Fruit fly (Drosophila melanogaster) whole organism, embryonic: ENCODE results near the gene Atg13.

Experiments used
- Antp ChIP-seq: fragments of 200-800 bp; sonication (Bioruptor generic); optimal IDR thresholded peaks from 3 replicates; lab custom pipeline; 2016; ENCODE audit warnings: missing biosample characterization, missing genetic modification characterization
- Bgb ChIP-seq: fragments of 200-800 bp; sonication (Bioruptor generic); IDR thresholded peaks from 2 replicates; pipeline ENCODE4 v1.3.6; 2022; ENCODE audit warnings: missing biosample characterization, missing genetic modification characterization; ENCODE audit not compliant: partially characterized antibody
- CG15514 ChIP-seq: fragments of 200-800 bp; sonication (Bioruptor generic); optimal IDR thresholded peaks from 3 replicates; lab custom pipeline; 2017; ENCODE audit warnings: missing biosample characterization, missing genetic modification characterization, mild to moderate bottlenecking, moderate library complexity, missing genetic modification reagents
- CG17912 ChIP-seq: fragments of 200-800 bp; sonication (Bioruptor generic); optimal IDR thresholded peaks from 2 replicates; lab custom pipeline; 2018; ENCODE audit warnings: missing biosample characterization, mild to moderate bottlenecking, missing genetic modification characterization
- CG2116 ChIP-seq: fragments of 200-800 bp; sonication (Bioruptor generic); optimal IDR thresholded peaks from 3 replicates; lab custom pipeline; 2018; ENCODE audit warnings: missing biosample characterization, mild to moderate bottlenecking, missing genetic modification characterization
- CG2129 ChIP-seq: fragments of 200-800 bp; sonication (Bioruptor generic); IDR thresholded peaks from 2 replicates; pipeline ENCODE4 v1.3.6; 2022; ENCODE audit warnings: missing biosample characterization, missing genetic modification characterization; ENCODE audit not compliant: partially characterized antibody
- CG2202 ChIP-seq: fragments of 200-800 bp; sonication (Bioruptor generic); optimal IDR thresholded peaks from 2 replicates; lab custom pipeline; 2018; ENCODE audit warnings: missing biosample characterization, mild to moderate bottlenecking, missing genetic modification characterization
- CG4282 ChIP-seq: fragments of 200-800 bp; sonication (Bioruptor generic); optimal IDR thresholded peaks from 2 replicates; lab custom pipeline; 2016; ENCODE audit warnings: missing biosample characterization, missing genetic modification characterization
- CG5180 ChIP-seq: fragments of 200-800 bp; sonication (Bioruptor generic); optimal IDR thresholded peaks from 3 replicates; lab custom pipeline; 2017; ENCODE audit warnings: missing biosample characterization, missing genetic modification characterization, mild to moderate bottlenecking, moderate library complexity, missing genetic modification reagents
- CG6765 ChIP-seq: fragments of 200-800 bp; sonication (Bioruptor generic); optimal IDR thresholded peaks from 3 replicates; lab custom pipeline; 2017; ENCODE audit warnings: missing biosample characterization, mild to moderate bottlenecking, missing genetic modification characterization
- CG7963 ChIP-seq: fragments of 200-800 bp; sonication (Bioruptor generic); IDR thresholded peaks from 3 replicates; pipeline ENCODE4 v1.3.6; 2022; ENCODE audit warnings: missing biosample characterization, missing genetic modification characterization; ENCODE audit not compliant: partially characterized antibody
- CG9797 ChIP-seq: fragments of 200-800 bp; sonication (Bioruptor generic); optimal IDR thresholded peaks from 3 replicates; lab custom pipeline; 2018; ENCODE audit warnings: missing biosample characterization, mild to moderate bottlenecking, missing genetic modification characterization
- Dp ChIP-seq: fragments of 200-800 bp; sonication (Bioruptor generic); optimal IDR thresholded peaks from 2 replicates; lab custom pipeline; 2018; ENCODE audit warnings: missing biosample characterization, mild to moderate bottlenecking, missing genetic modification characterization, moderate library complexity
- Dref ChIP-seq: fragments of 200-800 bp; sonication (Bioruptor generic); IDR thresholded peaks from 2 replicates; pipeline ENCODE4 v1.3.6; 2022; ENCODE audit warnings: missing biosample characterization, missing genetic modification characterization
- ERR ChIP-seq: fragments of 200-800 bp; sonication (Bioruptor generic); optimal IDR thresholded peaks from 2 replicates; lab custom pipeline; 2016; ENCODE audit warnings: missing biosample characterization, missing genetic modification characterization
- Hmr ChIP-seq: fragments of 200-800 bp; sonication (Bioruptor generic); optimal IDR thresholded peaks from 3 replicates; lab custom pipeline; 2017; ENCODE audit warnings: mild to moderate bottlenecking, missing biosample characterization, missing genetic modification reagents, missing genetic modification characterization
- MBD-R2 ChIP-seq: fragments of 200-800 bp; sonication (Bioruptor generic); IDR thresholded peaks from 2 replicates; pipeline ENCODE4 v1.3.6; 2022; ENCODE audit warnings: missing biosample characterization, missing genetic modification characterization
- Rfx ChIP-seq: fragments of 200-800 bp; sonication (Bioruptor generic); IDR thresholded peaks from 2 replicates; pipeline ENCODE4 v1.3.6; 2022; ENCODE audit warnings: missing biosample characterization, missing genetic modification characterization
- Sin3A ChIP-seq: fragments of >200 bp; optimal IDR thresholded peaks from 2 replicates; lab custom pipeline; 2018
- Sry-β ChIP-seq: fragments of 200-800 bp; sonication (Bioruptor generic); optimal IDR thresholded peaks from 2 replicates; lab custom pipeline; 2018; ENCODE audit warnings: missing biosample characterization, mild to moderate bottlenecking, missing genetic modification characterization, moderate library complexity
- Stat92E ChIP-seq, 3 experiments: fragments of >200 bp in 2 of 3; fragments of 200-800 bp in 1 of 3; sonication (Bioruptor generic) in 1 of 3; optimal IDR thresholded peaks; 2 replicates each; lab custom pipeline; 2017 to 2019; ENCODE audit warnings: missing biosample characterization in 3 of 3, missing genetic modification characterization in 3 of 3, mild to moderate bottlenecking in 1 of 3, moderate library complexity in 1 of 3
- YL-1 ChIP-seq: fragments of 200-800 bp; sonication (Bioruptor generic); optimal IDR thresholded peaks from 3 replicates; lab custom pipeline; 2017; ENCODE audit warnings: missing biosample characterization, mild to moderate bottlenecking, missing genetic modification characterization
- abd-A ChIP-seq: fragments of 200-800 bp; sonication (Bioruptor generic); optimal IDR thresholded peaks from 3 replicates; lab custom pipeline; 2019; ENCODE audit warnings: missing biosample characterization, mild to moderate bottlenecking, missing genetic modification characterization, moderate library complexity
- bab2 ChIP-seq: fragments of 200-800 bp; sonication (Bioruptor generic); optimal IDR thresholded peaks from 2 replicates; lab custom pipeline; 2016; ENCODE audit warnings: missing biosample characterization, missing genetic modification characterization
- caup ChIP-seq: fragments of 200-800 bp; sonication (Bioruptor generic); optimal IDR thresholded peaks from 3 replicates; lab custom pipeline; 2017; ENCODE audit warnings: missing biosample characterization, mild to moderate bottlenecking, missing genetic modification characterization, moderate library complexity; ENCODE audit not compliant: severe bottlenecking
- chinmo ChIP-seq: fragments of 200-800 bp; sonication (Bioruptor generic); IDR thresholded peaks from 4 replicates; pipeline ENCODE4 v1.3.6; 2022; ENCODE audit warnings: missing biosample characterization, missing genetic modification characterization; ENCODE audit not compliant: partially characterized antibody
- corto ChIP-seq: fragments of 200-800 bp; sonication (Bioruptor generic); optimal IDR thresholded peaks from 2 replicates; lab custom pipeline; 2016; ENCODE audit warnings: missing biosample characterization, mild to moderate bottlenecking, missing genetic modification characterization, moderate library complexity
- gfzf ChIP-seq: fragments of 200-800 bp; sonication (Bioruptor generic); optimal IDR thresholded peaks from 2 replicates; lab custom pipeline; 2016; ENCODE audit warnings: missing biosample characterization, mild to moderate bottlenecking, missing genetic modification characterization, moderate library complexity
- gro ChIP-seq: fragments of 200-800 bp; sonication (Bioruptor generic); optimal IDR thresholded peaks from 2 replicates; lab custom pipeline; 2016; ENCODE audit warnings: missing biosample characterization, missing genetic modification characterization
- kah ChIP-seq: fragments of 200-800 bp; sonication (Bioruptor generic); optimal IDR thresholded peaks from 2 replicates; lab custom pipeline; 2018; ENCODE audit warnings: missing biosample characterization, mild to moderate bottlenecking, missing genetic modification characterization
- nmo ChIP-seq: fragments of 200-800 bp; sonication (Bioruptor generic); optimal IDR thresholded peaks from 2 replicates; lab custom pipeline; 2018; ENCODE audit warnings: missing biosample characterization, mild to moderate bottlenecking, missing genetic modification characterization, moderate library complexity
- phol ChIP-seq: fragments of 200-800 bp; sonication (Bioruptor generic); optimal IDR thresholded peaks from 3 replicates; lab custom pipeline; 2018; ENCODE audit warnings: missing biosample characterization, mild to moderate bottlenecking, missing genetic modification characterization, moderate library complexity
- schlank ChIP-seq: fragments of 200-800 bp; sonication (Bioruptor generic); optimal IDR thresholded peaks from 2 replicates; lab custom pipeline; 2018; ENCODE audit warnings: missing biosample characterization, mild to moderate bottlenecking, missing genetic modification characterization
- sd ChIP-seq: fragments of 200-800 bp; sonication (Bioruptor generic); optimal IDR thresholded peaks from 3 replicates; lab custom pipeline; 2018; ENCODE audit warnings: missing biosample characterization, mild to moderate bottlenecking, missing genetic modification characterization, moderate library complexity
- sens ChIP-seq: fragments of 200-800 bp; sonication (Bioruptor generic); peaks from one replicate; lab custom pipeline; 2016; ENCODE audit warnings: missing biosample characterization, missing genetic modification characterization
- shn ChIP-seq: fragments of 200-800 bp; sonication (Bioruptor generic); optimal IDR thresholded peaks from 3 replicates; lab custom pipeline; 2016; ENCODE audit warnings: missing biosample characterization, missing genetic modification characterization
- sob ChIP-seq: fragments of 200-800 bp; sonication (Bioruptor generic); IDR thresholded peaks from 2 replicates; pipeline ENCODE4 v1.3.6; 2022; ENCODE audit warnings: missing biosample characterization, missing genetic modification characterization
- trem ChIP-seq: fragments of 200-800 bp; optimal IDR thresholded peaks from 3 replicates; lab custom pipeline; 2019; ENCODE audit warnings: missing biosample characterization, mild to moderate bottlenecking, missing genetic modification characterization, moderate library complexity
- unc-4 ChIP-seq: fragments of 200-800 bp; sonication (Bioruptor generic); IDR thresholded peaks from 2 replicates; pipeline ENCODE4 v1.3.6; 2022; ENCODE audit warnings: missing biosample characterization, missing genetic modification characterization; ENCODE audit not compliant: partially characterized antibody

Gene Atg13

dm6 chr3R:8356626-8357290, 7.1 kb downstream of the Atg13 start, which contains the start of gene stck (continued):
- TF ChIP-seq trem (tag; lab: Kevin White, UChicago) = peak; percentile 22
- TF ChIP-seq shn (GFP tag; lab: Kevin White, UChicago) = no peak
- peak; percentile 31 for TF ChIP-seq Hmr (GFP tag; lab: Kevin White, UChicago)
- TF ChIP-seq gfzf (GFP tag; lab: Kevin White, UChicago) = peak; percentile 94
- peak; percentile 40; the same call in 1 of the 2 replicates for TF ChIP-seq sob
- TF ChIP-seq kah = no peak
- TF ChIP-seq CG17912 (GFP tag; lab: Kevin White, UChicago) = peak; percentile 18
- TF ChIP-seq Dref (GFP tag; lab: Robert Waterston, UW) = peak; percentile 98
- peak; percentile 32 for TF ChIP-seq phol (tag; lab: Kevin White, UChicago)
- TF ChIP-seq sd (tag; lab: Kevin White, UChicago) = peak; percentile 74
- peak; percentile 67 for TF ChIP-seq Bgb (GFP tag; lab: Robert Waterston, UW)
- TF ChIP-seq corto (GFP tag; lab: Kevin White, UChicago) = no peak
- TF ChIP-seq bab2 (GFP tag; lab: Kevin White, UChicago) = no peak
- TF ChIP-seq ERR (GFP tag; lab: Kevin White, UChicago) = no peak
- TF ChIP-seq schlank = peak; percentile 25
- peak; percentile 24; the same call in 1 of the 2 replicates for TF ChIP-seq CG2129 (GFP tag; lab: Robert Waterston, UW)
- peak in 1 of 3 experiments; percentile 16 for TF ChIP-seq Stat92E (GFP tag; optimal IDR thresholded peaks at IDR 0.05; lab: Kevin White, UChicago)
- peak; percentile 94 for TF ChIP-seq Dp
- peak; percentile 17 for TF ChIP-seq caup (GFP tag; lab: Kevin White, UChicago)
- TF ChIP-seq CG2202 = no peak
- TF ChIP-seq MBD-R2 (GFP tag; lab: Robert Waterston, UW) = 0 out of 2 replicates have a peak, but pooled peaks have one; percentile 19
- peak; percentile 83 for TF ChIP-seq Sin3A (lab: Kevin White, UChicago)
- peak; percentile 97 for TF ChIP-seq Sry-β (GFP tag; lab: Kevin White, UChicago)
- TF ChIP-seq abd-A (tag; lab: Kevin White, UChicago) = peak; percentile 5
- peak; percentile 48 for TF ChIP-seq CG15514 (GFP tag; lab: Kevin White, UChicago)
- peak; percentile 58 for TF ChIP-seq sens (GFP tag; lab: Kevin White, UChicago)
- TF ChIP-seq CG9797 (GFP tag; lab: Kevin White, UChicago) = peak; percentile 78
- peak; percentile 30 for TF ChIP-seq gro (GFP tag; lab: Kevin White, UChicago)
- peak; percentile 87 for TF ChIP-seq CG2116 (GFP tag; lab: Kevin White, UChicago)
- 0 out of 4 replicates have a peak, but pooled peaks have one; percentile 12 for TF ChIP-seq chinmo (GFP tag; lab: Robert Waterston, UW)
- TF ChIP-seq nmo (GFP tag; lab: Kevin White, UChicago) = peak; percentile 51
- TF ChIP-seq CG5180 = no peak
- TF ChIP-seq CG7963 = peak; percentile 74; the same call in 2 of the 3 replicates
- no peak for TF ChIP-seq CG6765 (GFP tag; lab: Kevin White, UChicago)
- TF ChIP-seq unc-4 (GFP tag; lab: Robert Waterston, UW) = peak; percentile 63; the same call in 1 of the 2 replicates
- TF ChIP-seq Antp = no peak
- no peak for TF ChIP-seq Rfx
- no peak for TF ChIP-seq CG4282 (GFP tag; lab: Kevin White, UChicago)
- TF ChIP-seq YL-1 (GFP tag; lab: Kevin White, UChicago) = peak; percentile 68
- TF ChIP-seq, all 482 proteins: peak for 96
